Worm (Caenorhabditis elegans): ENCODE results near the gene F16H6.10.

F16H6.10 gene

ce11 chrV:18224353-18224752 lies at the start of gene F16H6.10:
TSS of gene F16H6.10 (minus strand) at chrV:18224453.
- no peak for TF ChIP-seq che-1 (tag; optimal IDR thresholded peaks at IDR 0.05)
- TF ChIP-seq ceh-34 (tag; optimal IDR thresholded peaks at IDR 0.05), result no peak
- no peak for TF ChIP-seq elt-4 (tag; optimal IDR thresholded peaks at IDR 0.05)
- TF ChIP-seq ceh-45 (GFP tag; IDR thresholded peaks at IDR 0.05), result no peak
- TF ChIP-seq ref-2 (tag; optimal IDR thresholded peaks at IDR 0.05), result no peak
- TF ChIP-seq ceh-18 (tag; optimal IDR thresholded peaks at IDR 0.05), result no peak
- TF ChIP-seq zip-5 (tag; optimal IDR thresholded peaks at IDR 0.05), result no peak
- TF ChIP-seq tbx-7 (tag; optimal IDR thresholded peaks at IDR 0.05), result no peak
- no peak for TF ChIP-seq ceh-19 (GFP tag; optimal IDR thresholded peaks at IDR 0.05)
- no peak for TF ChIP-seq pqm-1 (tag; optimal IDR thresholded peaks at IDR 0.05)
- TF ChIP-seq K09A11.1 (tag; optimal IDR thresholded peaks at IDR 0.05; ENCODE audit: insufficient read depth), result no peak
- no peak for TF ChIP-seq unc-86 (tag; optimal IDR thresholded peaks at IDR 0.05)
- TF ChIP-seq ceh-2 (tag; optimal IDR thresholded peaks at IDR 0.05), result no peak
- no peak for TF ChIP-seq ets-4 (tag; optimal IDR thresholded peaks at IDR 0.05)
- no peak for TF ChIP-seq ceh-24 (tag; optimal IDR thresholded peaks at IDR 0.05)
- no peak for TF ChIP-seq sox-2 (GFP tag; IDR thresholded peaks at IDR 0.05)
- TF ChIP-seq pag-3 (tag; optimal IDR thresholded peaks at IDR 0.05; ENCODE audit: borderline replicate concordance), result no peak
- no peak for TF ChIP-seq pat-9 (tag; optimal IDR thresholded peaks at IDR 0.05)

- TF ChIP-seq fax-1 (tag; optimal IDR thresholded peaks at IDR 0.05) (no peak), syd-9 (tag; optimal IDR thresholded peaks at IDR 0.05) (no peak), pat-9 (tag; optimal IDR thresholded peaks at IDR 0.05) (no peak), ceh-22 (tag; optimal IDR thresholded peaks at IDR 0.05) (no peak), ahr-1 (tag; optimal IDR thresholded peaks at IDR 0.05) (no peak), hlh-30 (tag; optimal IDR thresholded peaks at IDR 0.05; ENCODE audit: insufficient read depth) (no peak), lin-11 (tag; optimal IDR thresholded peaks at IDR 0.05) (no peak), ttx-3 (tag; optimal IDR thresholded peaks at IDR 0.05) (no peak), unc-86 (tag; optimal IDR thresholded peaks at IDR 0.05) (no peak), nhr-11 (tag; optimal IDR thresholded peaks at IDR 0.05) (no peak), ceh-31 (tag; optimal IDR thresholded peaks at IDR 0.05) (no peak), C08G9.2 (tag; optimal IDR thresholded peaks at IDR 0.05) (no peak), npax-4 (tag; optimal IDR thresholded peaks at IDR 0.05) (no peak), ceh-19 (GFP tag; optimal IDR thresholded peaks at IDR 0.05) (no peak)
These were observed 46.1 kb upstream of the F16H6.10 start, which contains the start of gene Y37H2C.4 for ce11 chrV:18270403-18270802. TSS of gene Y37H2C.4 (plus strand) at chrV:18270703.

ce11 chrV:18269885-18270284 lies 45.6 kb upstream of the F16H6.10 start, which contains the start of gene skr-6:
TSS of gene skr-6 (minus strand) at chrV:18269985.
- TF ChIP-seq hlh-8 (tag; optimal IDR thresholded peaks at IDR 0.05) (no peak), ceh-45 (GFP tag; IDR thresholded peaks at IDR 0.05) (no peak), hlh-30 (tag; optimal IDR thresholded peaks at IDR 0.05; ENCODE audit: insufficient read depth) (no peak), ceh-22 (tag; optimal IDR thresholded peaks at IDR 0.05) (no peak), pat-9 (tag; optimal IDR thresholded peaks at IDR 0.05) (no peak), ceh-34 (tag; optimal IDR thresholded peaks at IDR 0.05) (no peak), ceh-2 (tag; optimal IDR thresholded peaks at IDR 0.05) (no peak), ceh-6 (GFP tag; optimal IDR thresholded peaks at IDR 0.05) (no peak), dve-1 (tag; optimal IDR thresholded peaks at IDR 0.05) (no peak), dmd-4 (tag; optimal IDR thresholded peaks at IDR 0.05; ENCODE audit: borderline replicate concordance) (no peak), fkh-6 (tag; optimal IDR thresholded peaks at IDR 0.05) (no peak), pros-1 (tag; optimal IDR thresholded peaks at IDR 0.05) (no peak), ref-2 (tag; optimal IDR thresholded peaks at IDR 0.05) (no peak), hlh-13 (GFP tag; optimal IDR thresholded peaks at IDR 0.05) (no peak), elt-2 (tag; optimal IDR thresholded peaks at IDR 0.05) (no peak), C38D4.7 (GFP tag; optimal IDR thresholded peaks at IDR 0.05) (no peak), tbx-2 (tag; optimal IDR thresholded peaks at IDR 0.05) (no peak)

Data from whole organism, late embryonic.